Worm (Caenorhabditis elegans) whole organism, L2 larva: ENCODE results near the gene F32D8.13.

Experiments
- C34F6.9 ChIP-seq: fragments of 150-350 bp; optimal IDR thresholded peaks from 2 replicates; lab custom pipeline; 2014; ENCODE audit warnings: missing biosample characterization, missing genetic modification characterization
- F13H6.1 ChIP-seq: sonication (generic microtip); optimal IDR thresholded peaks from 2 replicates; lab custom pipeline; 2016; ENCODE audit warnings: missing genetic modification characterization, missing compliant biosample characterization
- ZK546.5 ChIP-seq: sonication (generic microtip); optimal IDR thresholded peaks from 2 replicates; lab custom pipeline; 2017; ENCODE audit warnings: missing biosample characterization, missing genetic modification characterization
- alr-1 ChIP-seq: fragments of 150-350 bp; optimal IDR thresholded peaks from 2 replicates; lab custom pipeline; 2014; ENCODE audit warnings: missing biosample characterization, missing genetic modification characterization
- ama-1 ChIP-seq: fragments of 150-350 bp; optimal IDR thresholded peaks from 2 replicates; lab custom pipeline; 2018; ENCODE audit warnings: inconsistent platforms
- ceh-16 ChIP-seq: fragments of 150-350 bp; optimal IDR thresholded peaks from 2 replicates; lab custom pipeline; 2014; ENCODE audit warnings: missing biosample characterization, missing genetic modification characterization
- ceh-82 ChIP-seq: fragments of 150-350 bp; optimal IDR thresholded peaks from 2 replicates; lab custom pipeline; 2014; ENCODE audit warnings: missing biosample characterization, missing genetic modification characterization
- crh-2 ChIP-seq: sonication (generic microtip); optimal IDR thresholded peaks from 2 replicates; lab custom pipeline; 2017; ENCODE audit warnings: missing biosample characterization, missing genetic modification characterization
- egl-27 ChIP-seq: sonication (generic microtip); optimal IDR thresholded peaks from 3 replicates; lab custom pipeline; 2017; ENCODE audit warnings: missing biosample characterization, missing genetic modification reagents, missing genetic modification characterization
- elt-3 ChIP-seq: sonication (generic microtip); optimal IDR thresholded peaks from 2 replicates; lab custom pipeline; 2017; ENCODE audit warnings: missing biosample characterization, missing genetic modification characterization
- fos-1 ChIP-seq: fragments of 150-350 bp; optimal IDR thresholded peaks from 2 replicates; lab custom pipeline; 2014; ENCODE audit warnings: missing biosample characterization, missing genetic modification characterization
- gmeb-1 ChIP-seq: fragments of 150-350 bp; optimal IDR thresholded peaks from 2 replicates; lab custom pipeline; 2014; ENCODE audit warnings: missing biosample characterization, missing genetic modification characterization
- lin-11 ChIP-seq: fragments of 150-350 bp; sonication (generic microtip); optimal IDR thresholded peaks from 2 replicates; lab custom pipeline; 2014; ENCODE audit warnings: missing biosample characterization, missing genetic modification characterization, inconsistent platforms, mixed read lengths
- lin-13 ChIP-seq: fragments of 150-350 bp; optimal IDR thresholded peaks from 2 replicates; lab custom pipeline; 2014; ENCODE audit warnings: missing biosample characterization, missing genetic modification reagents, missing genetic modification characterization
- lin-39 ChIP-seq: fragments of 150-350 bp; optimal IDR thresholded peaks from 2 replicates; lab custom pipeline; 2014; ENCODE audit warnings: missing biosample characterization, missing genetic modification reagents, missing genetic modification characterization
- lsy-2 ChIP-seq, 2 experiments: fragments of 150-350 bp in 1 of 2; sonication (generic microtip) in 1 of 2; optimal IDR thresholded peaks; 2 replicates each; lab custom pipeline; 2014 to 2017; ENCODE audit warnings: missing biosample characterization in 2 of 2, missing genetic modification characterization in 2 of 2
- mab-5 ChIP-seq: fragments of 150-350 bp; optimal IDR thresholded peaks from 2 replicates; lab custom pipeline; 2014; ENCODE audit warnings: missing biosample characterization, missing genetic modification characterization
- mbf-1 ChIP-seq: sonication (generic microtip); optimal IDR thresholded peaks from 2 replicates; lab custom pipeline; 2017; ENCODE audit warnings: missing biosample characterization, missing genetic modification characterization
- mdl-1 ChIP-seq, 2 experiments: fragments of 150-350 bp in 1 of 2; sonication (generic microtip) in 1 of 2; optimal IDR thresholded peaks; 2 replicates each; lab custom pipeline; 2017; ENCODE audit warnings: missing biosample characterization in 2 of 2, missing genetic modification characterization in 2 of 2
- nhr-10 ChIP-seq: sonication (generic microtip); optimal IDR thresholded peaks from 2 replicates; lab custom pipeline; 2017; ENCODE audit warnings: missing biosample characterization, missing genetic modification characterization
- nhr-12 ChIP-seq: fragments of 150-350 bp; optimal IDR thresholded peaks from 2 replicates; lab custom pipeline; 2014; ENCODE audit warnings: missing biosample characterization, missing genetic modification characterization
- nhr-129 ChIP-seq: fragments of 150-350 bp; optimal IDR thresholded peaks from 2 replicates; lab custom pipeline; 2014; ENCODE audit warnings: missing biosample characterization, missing genetic modification characterization
- nhr-21 ChIP-seq: fragments of 150-350 bp; optimal IDR thresholded peaks from 2 replicates; lab custom pipeline; 2014; ENCODE audit warnings: missing biosample characterization, missing genetic modification characterization
- nhr-25 ChIP-seq: fragments of 150-350 bp; sonication (generic microtip); optimal IDR thresholded peaks from 3 replicates; lab custom pipeline; 2014; ENCODE audit warnings: missing biosample characterization, missing genetic modification characterization
- nhr-77 ChIP-seq: fragments of 150-350 bp; optimal IDR thresholded peaks from 2 replicates; lab custom pipeline; 2014; ENCODE audit warnings: missing biosample characterization, missing genetic modification characterization
- sem-4 ChIP-seq: fragments of 150-350 bp; optimal IDR thresholded peaks from 2 replicates; lab custom pipeline; 2014; ENCODE audit warnings: missing biosample characterization, missing genetic modification reagents, missing genetic modification characterization
- skn-1 ChIP-seq: sonication (generic microtip); optimal IDR thresholded peaks from 2 replicates; lab custom pipeline; 2017; ENCODE audit warnings: missing biosample characterization, missing genetic modification characterization
- sma-3 ChIP-seq: sonication (generic microtip); optimal IDR thresholded peaks from 2 replicates; lab custom pipeline; 2016; ENCODE audit warnings: missing genetic modification reagents, missing genetic modification characterization, missing compliant biosample characterization
- sma-9 ChIP-seq, 2 experiments: fragments of 150-350 bp in 1 of 2; sonication (generic microtip) in 1 of 2; optimal IDR thresholded peaks; 2 replicates each; lab custom pipeline; 2014 to 2016; ENCODE audit warnings: missing genetic modification characterization in 2 of 2, mild to moderate bottlenecking in 1 of 2, missing biosample characterization in 1 of 2, missing compliant biosample characterization in 1 of 2, missing genetic modification reagents in 1 of 2, moderate library complexity in 1 of 2
- snpc-4 ChIP-seq: fragments of 150-350 bp; optimal IDR thresholded peaks from 2 replicates; lab custom pipeline; 2014; ENCODE audit warnings: missing biosample characterization, missing genetic modification characterization
- unc-39 ChIP-seq: fragments of 150-350 bp; optimal IDR thresholded peaks from 2 replicates; lab custom pipeline; 2014; ENCODE audit warnings: missing biosample characterization, missing genetic modification characterization
- unc-55 ChIP-seq: fragments of 150-350 bp; sonication (generic microtip); optimal IDR thresholded peaks from 3 replicates; lab custom pipeline; 2014; ENCODE audit warnings: missing biosample characterization, missing genetic modification reagents, missing genetic modification characterization
- unc-62 ChIP-seq: fragments of 150-350 bp; optimal IDR thresholded peaks from 2 replicates; lab custom pipeline; 2014; ENCODE audit warnings: missing biosample characterization, missing genetic modification reagents, missing genetic modification characterization
- zag-1 ChIP-seq: fragments of 150-350 bp; optimal IDR thresholded peaks from 2 replicates; lab custom pipeline; 2014; ENCODE audit warnings: missing biosample characterization, missing genetic modification characterization
- ztf-1 ChIP-seq: fragments of 200-800 bp; sonication (Bioruptor generic); conservative IDR thresholded peaks from 2 replicates; pipeline ENCODE4 v1.3.6; 2022; ENCODE audit warnings: missing genetic modification characterization, missing compliant biosample characterization
- ztf-11 ChIP-seq: sonication (generic microtip); optimal IDR thresholded peaks from 2 replicates; lab custom pipeline; 2017; ENCODE audit warnings: missing biosample characterization, missing genetic modification characterization
- ztf-4 ChIP-seq: fragments of 150-350 bp; optimal IDR thresholded peaks from 2 replicates; lab custom pipeline; 2014; ENCODE audit warnings: missing biosample characterization, missing genetic modification characterization

F32D8.13 gene

ce11 chrV:10940571-10940991 is 44.2 kb upstream of the F32D8.13 start (continued):
- peak; percentile 75 for TF ChIP-seq egl-27 (tag; lab: Kevin White, UChicago)
- TF ChIP-seq alr-1, result no peak
- no peak for TF ChIP-seq lin-39 (tag; lab: Kevin White, UChicago)
- TF ChIP-seq nhr-12 (tag; lab: Kevin White, UChicago), result no peak
- no peak for TF ChIP-seq mbf-1 (tag; lab: Kevin White, UChicago)
- TF ChIP-seq ama-1 (lab: Kevin White, UChicago), result peak; percentile 34
- no peak for TF ChIP-seq unc-39 (tag; lab: Kevin White, UChicago)
- peak; percentile 56 for TF ChIP-seq nhr-21 (tag; lab: Kevin White, UChicago)
- TF ChIP-seq ZK546.5, result no peak
- TF ChIP-seq lin-13 (GFP tag; lab: Kevin White, UChicago), result peak; percentile 39
- TF ChIP-seq mdl-1 (tag; optimal IDR thresholded peaks at IDR 0.05; lab: Kevin White, UChicago), result peak in 1 of 2 experiments; percentile 24
- no peak for TF ChIP-seq ztf-1 (GFP tag; lab: Robert Waterston, UW)
- no peak for TF ChIP-seq lin-11 (tag; lab: Kevin White, UChicago)

- peak; percentile 65 for TF ChIP-seq sma-9 (GFP tag; optimal IDR thresholded peaks at IDR 0.05; lab: Kevin White, UChicago)
- no peak for TF ChIP-seq sma-9 (tag; optimal IDR thresholded peaks at IDR 0.05; lab: Kevin White, UChicago)
- TF ChIP-seq nhr-21 (tag; lab: Kevin White, UChicago), result peak; percentile 68
- peak; percentile 24 for TF ChIP-seq unc-62 (GFP tag; lab: Kevin White, UChicago)
- no peak for TF ChIP-seq zag-1 (tag; lab: Kevin White, UChicago)
- TF ChIP-seq gmeb-1 (tag; lab: Kevin White, UChicago), result no peak
These were observed 43.7 kb upstream of the F32D8.13 start for ce11 chrV:10939990-10940570.

ce11 chrV:10938739-10939138 is 42.4 kb upstream of the F32D8.13 start, which contains the start of gene F17C11.11:
Gene F17C11.11 (minus strand): TSS chrV:10938817.
- no peak for TF ChIP-seq ztf-1 (GFP tag; lab: Robert Waterston, UW)
- peak; percentile 26 for TF ChIP-seq F13H6.1 (tag; lab: Kevin White, UChicago)
- peak; percentile 68 for TF ChIP-seq sma-9 (GFP tag; optimal IDR thresholded peaks at IDR 0.05; lab: Kevin White, UChicago)
- no peak for TF ChIP-seq sma-9 (tag; optimal IDR thresholded peaks at IDR 0.05; lab: Kevin White, UChicago)
- no peak for TF ChIP-seq nhr-10 (tag; lab: Kevin White, UChicago)
- peak; percentile 58 for TF ChIP-seq fos-1 (tag; lab: Kevin White, UChicago)
- TF ChIP-seq crh-2 (tag; lab: Kevin White, UChicago), result peak; percentile 47
- no peak for TF ChIP-seq mbf-1 (tag; lab: Kevin White, UChicago)
- peak; percentile 99 for TF ChIP-seq nhr-129 (tag; lab: Kevin White, UChicago)
- TF ChIP-seq gmeb-1 (tag; lab: Kevin White, UChicago), result peak; percentile 23
- TF ChIP-seq nhr-21 (tag; lab: Kevin White, UChicago), result peak; percentile 20
- TF ChIP-seq C34F6.9 (tag; lab: Kevin White, UChicago), result peak; percentile 28
- TF ChIP-seq skn-1, result no peak

ce11 chrV:10937294-10937693 is 41.0 kb upstream of the F32D8.13 start:
- TF ChIP-seq elt-3 (tag; lab: Kevin White, UChicago), result no peak
- TF ChIP-seq ceh-16 (tag; lab: Kevin White, UChicago), result no peak
- TF ChIP-seq unc-55 (GFP tag; lab: Kevin White, UChicago), result no peak
- TF ChIP-seq mab-5 (tag; lab: Kevin White, UChicago), result no peak
- peak; percentile 94 for TF ChIP-seq nhr-129 (tag; lab: Kevin White, UChicago)
- TF ChIP-seq lin-11 (tag; lab: Kevin White, UChicago), result no peak
- TF ChIP-seq unc-39 (tag; lab: Kevin White, UChicago), result no peak
- TF ChIP-seq ztf-11, result no peak
- no peak for TF ChIP-seq sma-3 (GFP tag; lab: Kevin White, UChicago)
- no peak for TF ChIP-seq nhr-10 (tag; lab: Kevin White, UChicago)
- peak in 1 of 2 experiments; percentile 71 for TF ChIP-seq lsy-2 (tag; optimal IDR thresholded peaks at IDR 0.05; lab: Kevin White, UChicago)
- TF ChIP-seq ztf-4 (tag; lab: Kevin White, UChicago), result peak; percentile 61
- TF ChIP-seq nhr-77, result no peak
- TF ChIP-seq sma-9 (GFP tag; optimal IDR thresholded peaks at IDR 0.05; lab: Kevin White, UChicago), result peak; percentile 84
- no peak for TF ChIP-seq sma-9 (tag; optimal IDR thresholded peaks at IDR 0.05; lab: Kevin White, UChicago)
- peak; percentile 47 for TF ChIP-seq gmeb-1 (tag; lab: Kevin White, UChicago)
- no peak for TF ChIP-seq ceh-82 (tag; lab: Kevin White, UChicago)
- TF ChIP-seq egl-27 (tag; lab: Kevin White, UChicago), result no peak
- peak; percentile 69 for TF ChIP-seq C34F6.9 (tag; lab: Kevin White, UChicago)
- peak; percentile 13 for TF ChIP-seq fos-1 (tag; lab: Kevin White, UChicago)
- peak; percentile 1 for TF ChIP-seq nhr-25 (tag; lab: Kevin White, UChicago)
- peak; percentile 63 for TF ChIP-seq sem-4 (tag; lab: Kevin White, UChicago)
- peak; percentile 87 for TF ChIP-seq nhr-21 (tag; lab: Kevin White, UChicago)
- no peak for TF ChIP-seq snpc-4 (tag; lab: Kevin White, UChicago)
- TF ChIP-seq crh-2 (tag; lab: Kevin White, UChicago), result peak; percentile 52
- TF ChIP-seq skn-1, result peak; percentile 55
- TF ChIP-seq ztf-1 (GFP tag; lab: Robert Waterston, UW), result no peak
